Fruit fly (Drosophila melanogaster) whole organism, embryonic: Measurements from ENCODE around the gene BCAS2.

Source experiments
- Ada2b ChIP-seq: fragments of 200-800 bp; sonication (Bioruptor generic); IDR thresholded peaks from 2 replicates; pipeline ENCODE4 v1.3.6; 2022; ENCODE audit warnings: missing biosample characterization, missing genetic modification characterization
- Bdp1 ChIP-seq: fragments of 200-800 bp; sonication (Bioruptor generic); optimal IDR thresholded peaks from 3 replicates; lab custom pipeline; 2016; ENCODE audit warnings: missing biosample characterization, missing genetic modification characterization
- Blimp-1 ChIP-seq: fragments of 200-800 bp; sonication (Bioruptor generic); optimal IDR thresholded peaks from 3 replicates; lab custom pipeline; 2018; ENCODE audit warnings: missing biosample characterization, missing genetic modification characterization, mild to moderate bottlenecking, moderate library complexity, missing genetic modification reagents
- CG10654 ChIP-seq: fragments of 200-800 bp; sonication (Bioruptor generic); optimal IDR thresholded peaks from 2 replicates; lab custom pipeline; 2016; ENCODE audit warnings: missing biosample characterization, missing genetic modification characterization
- CG11560 ChIP-seq: fragments of 200-800 bp; sonication (Bioruptor generic); IDR thresholded peaks from 3 replicates; pipeline ENCODE4 v1.3.6; 2022; ENCODE audit warnings: missing biosample characterization, missing genetic modification characterization
- CG11723 ChIP-seq: fragments of 200-800 bp; sonication (Bioruptor generic); optimal IDR thresholded peaks from 2 replicates; lab custom pipeline; 2017; ENCODE audit warnings: missing biosample characterization, mild to moderate bottlenecking, missing genetic modification characterization
- CG12744 ChIP-seq: fragments of 200-800 bp; sonication (Bioruptor generic); optimal IDR thresholded peaks from 2 replicates; lab custom pipeline; 2016; ENCODE audit warnings: missing biosample characterization, missing genetic modification characterization
- CG14014 ChIP-seq: fragments of 200-800 bp; sonication (Bioruptor generic); IDR thresholded peaks from 2 replicates; pipeline ENCODE4 v1.3.6; 2022; ENCODE audit warnings: missing biosample characterization, missing genetic modification characterization
- CG17829 ChIP-seq: fragments of 200-800 bp; optimal IDR thresholded peaks from 2 replicates; lab custom pipeline; 2019; ENCODE audit warnings: missing biosample characterization, mild to moderate bottlenecking, missing genetic modification characterization, moderate library complexity
- CG2712 ChIP-seq: fragments of 200-800 bp; optimal IDR thresholded peaks from 3 replicates; lab custom pipeline; 2019; ENCODE audit warnings: missing biosample characterization, mild to moderate bottlenecking, missing genetic modification characterization, moderate library complexity
- CG32532 ChIP-seq: fragments of 200-800 bp; sonication (Bioruptor generic); IDR thresholded peaks from 2 replicates; pipeline ENCODE4 v1.3.6; 2022; ENCODE audit warnings: missing biosample characterization, missing genetic modification characterization
- CG42726 ChIP-seq: fragments of 200-800 bp; sonication (Bioruptor generic); IDR thresholded peaks from 2 replicates; pipeline ENCODE4 v1.3.6; 2022; ENCODE audit warnings: missing biosample characterization, missing genetic modification characterization; ENCODE audit not compliant: partially characterized antibody
- CG6272 ChIP-seq: fragments of 200-800 bp; sonication (Bioruptor generic); IDR thresholded peaks from 2 replicates; pipeline ENCODE4 v1.3.6; 2022; ENCODE audit warnings: missing biosample characterization, missing genetic modification characterization
- CG6689 ChIP-seq: fragments of 200-800 bp; sonication (Bioruptor generic); IDR thresholded peaks from 2 replicates; pipeline ENCODE4 v1.3.6; 2022; ENCODE audit warnings: missing biosample characterization, missing genetic modification characterization
- CG6854 ChIP-seq: fragments of 200-800 bp; sonication (Bioruptor generic); optimal IDR thresholded peaks from 3 replicates; lab custom pipeline; 2017; ENCODE audit warnings: missing biosample characterization, mild to moderate bottlenecking, missing genetic modification characterization
- CG7963 ChIP-seq: fragments of 200-800 bp; sonication (Bioruptor generic); IDR thresholded peaks from 3 replicates; pipeline ENCODE4 v1.3.6; 2022; ENCODE audit warnings: missing biosample characterization, missing genetic modification characterization; ENCODE audit not compliant: partially characterized antibody
- CG8290 ChIP-seq, 3 experiments: fragments of 200-800 bp; sonication (Bioruptor generic); optimal IDR thresholded peaks; 2 replicates each; lab custom pipeline; 2016 to 2019; ENCODE audit warnings: missing biosample characterization in 3 of 3, missing genetic modification characterization in 3 of 3, mild to moderate bottlenecking in 2 of 3, moderate library complexity in 1 of 3
- CG8765 ChIP-seq: fragments of 200-800 bp; sonication (Bioruptor generic); IDR thresholded peaks from 2 replicates; pipeline ENCODE4 v1.3.6; 2022; ENCODE audit warnings: missing biosample characterization, missing genetic modification characterization
- CG9215 ChIP-seq: fragments of 200-800 bp; sonication (Bioruptor generic); IDR thresholded peaks from 2 replicates; pipeline ENCODE4 v1.3.6; 2022; ENCODE audit warnings: missing biosample characterization, missing genetic modification characterization
- Elba2 ChIP-seq: fragments of 200-800 bp; sonication (Bioruptor generic); optimal IDR thresholded peaks from 3 replicates; lab custom pipeline; 2016; ENCODE audit warnings: missing biosample characterization, missing genetic modification characterization
- GATAe ChIP-seq: fragments of 200-800 bp; sonication (Bioruptor generic); conservative IDR thresholded peaks from 2 replicates; pipeline ENCODE4 v1.3.6; 2022; ENCODE audit warnings: missing biosample characterization, missing genetic modification characterization
- Hr39 ChIP-seq: fragments of >200 bp; optimal IDR thresholded peaks from 2 replicates; lab custom pipeline; 2017
- Mad ChIP-seq: fragments of 200-800 bp; sonication (Bioruptor generic); optimal IDR thresholded peaks from 2 replicates; lab custom pipeline; 2016; ENCODE audit warnings: missing biosample characterization, missing genetic modification characterization
- Oli ChIP-seq: fragments of 200-800 bp; sonication (Bioruptor generic); optimal IDR thresholded peaks from 2 replicates; lab custom pipeline; 2018; ENCODE audit warnings: missing biosample characterization, mild to moderate bottlenecking, missing genetic modification characterization, moderate library complexity
- Opbp ChIP-seq: fragments of 200-800 bp; sonication (Bioruptor generic); IDR thresholded peaks from 3 replicates; pipeline ENCODE4 v1.3.6; 2022; ENCODE audit warnings: missing biosample characterization, missing genetic modification characterization; ENCODE audit not compliant: partially characterized antibody
- Side ChIP-seq: fragments of 200-800 bp; sonication (Bioruptor generic); optimal IDR thresholded peaks from 2 replicates; lab custom pipeline; 2016; ENCODE audit warnings: missing biosample characterization, missing genetic modification characterization
- Xbp1 ChIP-seq: fragments of 200-800 bp; sonication (Bioruptor generic); optimal IDR thresholded peaks from 3 replicates; lab custom pipeline; 2016; ENCODE audit warnings: missing biosample characterization, mild to moderate bottlenecking, missing genetic modification characterization
- crol ChIP-seq: fragments of 200-800 bp; sonication (Bioruptor generic); IDR thresholded peaks from 2 replicates; pipeline ENCODE4 v1.3.6; 2022; ENCODE audit warnings: missing biosample characterization, missing genetic modification characterization
- danr ChIP-seq: fragments of 200-800 bp; sonication (Bioruptor generic); IDR thresholded peaks from 2 replicates; pipeline ENCODE4 v1.3.6; 2022; ENCODE audit warnings: missing biosample characterization, missing genetic modification characterization
- dimm ChIP-seq: fragments of 200-800 bp; sonication (Bioruptor generic); IDR thresholded peaks from 2 replicates; pipeline ENCODE4 v1.3.6; 2022; ENCODE audit warnings: missing biosample characterization, missing genetic modification characterization
- eve ChIP-seq, 2 experiments: fragments of >200 bp; optimal IDR thresholded peaks; 2 replicates each; lab custom pipeline; 2017; ENCODE audit warnings: missing biosample characterization in 2 of 2, missing genetic modification characterization in 2 of 2
- eyg ChIP-seq: fragments of 200-800 bp; sonication (Bioruptor generic); optimal IDR thresholded peaks from 3 replicates; lab custom pipeline; 2016; ENCODE audit warnings: missing biosample characterization, missing genetic modification characterization
- fd3F ChIP-seq: fragments of 200-800 bp; sonication (Bioruptor generic); optimal IDR thresholded peaks from 2 replicates; lab custom pipeline; 2018; ENCODE audit warnings: missing biosample characterization, mild to moderate bottlenecking, missing genetic modification characterization, moderate library complexity
- gcm ChIP-seq: fragments of 200-800 bp; sonication (Bioruptor generic); optimal IDR thresholded peaks from 2 replicates; lab custom pipeline; 2019; ENCODE audit warnings: missing biosample characterization, mild to moderate bottlenecking, missing genetic modification characterization, moderate library complexity
- gsb-n ChIP-seq: fragments of 200-800 bp; sonication (Bioruptor generic); optimal IDR thresholded peaks from 3 replicates; lab custom pipeline; 2018; ENCODE audit warnings: missing biosample characterization, mild to moderate bottlenecking, missing genetic modification characterization
- ken ChIP-seq: fragments of 200-800 bp; sonication (Bioruptor generic); IDR thresholded peaks from 3 replicates; pipeline ENCODE4 v1.3.6; 2022; ENCODE audit warnings: missing biosample characterization, missing genetic modification characterization
- lola ChIP-seq, 3 experiments: fragments of >200 bp in 2 of 3; fragments of 200-800 bp in 1 of 3; sonication (Bioruptor generic) in 1 of 3; optimal IDR thresholded peaks; 2 replicates each; lab custom pipeline; 2017 to 2019; ENCODE audit warnings: missing biosample characterization in 3 of 3, missing genetic modification characterization in 3 of 3, mild to moderate bottlenecking in 1 of 3, moderate library complexity in 1 of 3
- mirr ChIP-seq: fragments of 200-800 bp; sonication (Bioruptor generic); optimal IDR thresholded peaks from 3 replicates; lab custom pipeline; 2018; ENCODE audit warnings: missing biosample characterization, mild to moderate bottlenecking, missing genetic modification characterization
- otp ChIP-seq: fragments of 200-800 bp; sonication (Bioruptor generic); IDR thresholded peaks from 3 replicates; pipeline ENCODE4, ENCODE4 v1.3.6; 2022; ENCODE audit warnings: missing biosample characterization, missing genetic modification characterization
- pho ChIP-seq: fragments of 200-800 bp; sonication (Bioruptor generic); optimal IDR thresholded peaks from 2 replicates; lab custom pipeline; 2016; ENCODE audit warnings: missing biosample characterization, missing genetic modification characterization
- prd ChIP-seq, 3 experiments: fragments of >200 bp in 2 of 3; fragments of 200-800 bp in 1 of 3; sonication (Bioruptor generic) in 1 of 3; optimal IDR thresholded peaks in 2 of 3; IDR thresholded peaks in 1 of 3; 2 replicates in 2 of 3; 3 replicates in 1 of 3; pipeline versions ENCODE4 v1.3.6 to Lab custom; 2017 to 2022; ENCODE audit warnings: missing biosample characterization in 1 of 3, missing genetic modification characterization in 1 of 3
- ro ChIP-seq: fragments of 200-800 bp; sonication (Bioruptor generic); IDR thresholded peaks from 2 replicates; pipeline ENCODE4 v1.3.6; 2022; ENCODE audit warnings: missing biosample characterization, missing genetic modification characterization
- sim ChIP-seq: fragments of 200-800 bp; sonication (Bioruptor generic); IDR thresholded peaks from 2 replicates; pipeline ENCODE4 v1.3.6; 2022; ENCODE audit warnings: missing biosample characterization, missing genetic modification characterization
- sisA ChIP-seq: fragments of 200-800 bp; sonication (Bioruptor generic); IDR thresholded peaks from 2 replicates; pipeline ENCODE4 v1.3.6; 2022; ENCODE audit warnings: missing biosample characterization, missing genetic modification characterization
- sr ChIP-seq: fragments of 200-800 bp; sonication (Bioruptor generic); IDR thresholded peaks from 3 replicates; pipeline ENCODE4 v1.3.6; 2022; ENCODE audit warnings: missing biosample characterization, missing genetic modification characterization
- tin ChIP-seq: fragments of 200-800 bp; sonication (Bioruptor generic); optimal IDR thresholded peaks from 3 replicates; lab custom pipeline; 2016; ENCODE audit warnings: missing biosample characterization, missing genetic modification characterization
- trem ChIP-seq: fragments of 200-800 bp; optimal IDR thresholded peaks from 3 replicates; lab custom pipeline; 2019; ENCODE audit warnings: missing biosample characterization, mild to moderate bottlenecking, missing genetic modification characterization, moderate library complexity
- unc-4 ChIP-seq: fragments of 200-800 bp; sonication (Bioruptor generic); IDR thresholded peaks from 2 replicates; pipeline ENCODE4 v1.3.6; 2022; ENCODE audit warnings: missing biosample characterization, missing genetic modification characterization; ENCODE audit not compliant: partially characterized antibody
- wek ChIP-seq: fragments of 200-800 bp; sonication (Bioruptor generic); optimal IDR thresholded peaks from 3 replicates; lab custom pipeline; 2018; ENCODE audit warnings: missing biosample characterization, mild to moderate bottlenecking, missing genetic modification characterization, moderate library complexity

The BCAS2 gene

DNA sequence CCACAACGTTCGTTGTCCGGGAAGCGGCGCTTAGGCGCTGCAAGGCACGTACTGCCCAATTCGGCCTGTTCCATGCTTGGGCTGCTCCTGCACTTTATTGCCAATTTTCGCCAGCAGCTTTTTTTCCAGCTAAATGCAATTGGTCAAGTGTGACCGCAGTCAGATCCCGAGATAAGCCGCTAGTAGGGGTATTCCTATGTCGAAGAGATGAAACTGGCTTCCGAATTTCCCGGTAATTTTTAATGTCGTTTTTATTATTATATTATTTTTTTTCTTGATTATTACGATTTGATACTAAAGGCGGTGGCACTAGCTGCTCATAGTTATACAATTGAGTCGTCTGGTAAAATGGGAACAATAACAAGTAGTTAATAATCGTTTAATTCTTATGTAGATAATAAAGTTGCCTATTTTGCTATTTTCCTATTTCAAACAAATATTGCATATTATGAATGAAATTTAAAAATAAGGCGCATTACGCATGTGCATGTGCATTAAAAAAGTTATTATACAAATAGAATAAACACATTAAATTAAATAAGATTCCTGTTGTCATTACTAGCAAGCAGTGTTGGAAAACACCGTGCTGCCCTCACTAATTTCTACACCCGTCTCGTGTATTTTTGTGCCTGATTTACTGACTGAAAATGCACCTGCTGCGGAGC is 5.7 kb downstream of the BCAS2 start, which contains the start of the genes CG5003 and mRpS22 (continued):
- no peak for TF ChIP-seq Opbp (GFP tag; lab: Robert Waterston, UW)
- TF ChIP-seq danr (GFP tag; lab: Robert Waterston, UW) = 0 out of 2 replicates have a peak, but pooled peaks have one; percentile 26
- no peak for TF ChIP-seq eve (GFP tag; optimal IDR thresholded peaks at IDR 0.05; lab: Kevin White, UChicago)
- TF ChIP-seq CG42726 (GFP tag; lab: Robert Waterston, UW) = no peak
- TF ChIP-seq GATAe (GFP tag; lab: Robert Waterston, UW) = no peak
- no peak for TF ChIP-seq CG11560 (tag; lab: Robert Waterston, UW)
- TF ChIP-seq CG12744 = no peak
- TF ChIP-seq fd3F (GFP tag; lab: Kevin White, UChicago) = peak; percentile 35
- no peak for TF ChIP-seq CG14014
- TF ChIP-seq CG6689 (GFP tag; lab: Robert Waterston, UW) = peak; percentile 69
- 0 out of 2 replicates have a peak, but pooled peaks have one; percentile 7 for TF ChIP-seq ro (GFP tag; lab: Robert Waterston, UW)
- no peak for TF ChIP-seq ken (GFP tag; lab: Robert Waterston, UW)
- TF ChIP-seq tin (GFP tag; lab: Kevin White, UChicago) = peak; percentile 73
- no peak for TF ChIP-seq sim (GFP tag; lab: Robert Waterston, UW)
- peak; percentile 27 for TF ChIP-seq Mad (GFP tag; lab: Kevin White, UChicago)
- TF ChIP-seq CG7963 (GFP tag; lab: Robert Waterston, UW) = no peak
- peak; percentile 16 for TF ChIP-seq pho (GFP tag; lab: Kevin White, UChicago)
- TF ChIP-seq CG6272 (GFP tag; lab: Robert Waterston, UW) = 0 out of 2 replicates have a peak, but pooled peaks have one; percentile 2
- TF ChIP-seq eyg (GFP tag; lab: Kevin White, UChicago) = no peak
- peak; percentile 45 for TF ChIP-seq CG9215 (GFP tag; lab: Robert Waterston, UW)
- no peak for TF ChIP-seq otp
- TF ChIP-seq sr (GFP tag; lab: Robert Waterston, UW) = no peak
- TF ChIP-seq CG8290 (GFP tag; optimal IDR thresholded peaks at IDR 0.05; lab: Kevin White, UChicago) = no peak
- peak in 1 of 2 experiments; percentile 7 for TF ChIP-seq CG8290 (tag; optimal IDR thresholded peaks at IDR 0.05; lab: Kevin White, UChicago)
- peak; percentile 28 for TF ChIP-seq Oli
- TF ChIP-seq wek (GFP tag; lab: Kevin White, UChicago) = peak; percentile 94
- peak; percentile 13 for TF ChIP-seq Bdp1
- TF ChIP-seq Elba2 (GFP tag; lab: Kevin White, UChicago) = peak; percentile 66
- TF ChIP-seq Xbp1 (GFP tag; lab: Kevin White, UChicago) = peak; percentile 43
- TF ChIP-seq dimm = no peak
- TF ChIP-seq CG6854 (GFP tag; lab: Kevin White, UChicago) = no peak
- TF ChIP-seq CG11723 (GFP tag; lab: Kevin White, UChicago) = peak; percentile 45
- peak; percentile 45; the same call in 1 of the 2 replicates for TF ChIP-seq unc-4
- no peak for TF ChIP-seq prd (optimal IDR thresholded peaks at IDR 0.05; lab: Kevin White, UChicago)
- TF ChIP-seq prd (GFP tag; IDR thresholded peaks at IDR 0.05; lab: Robert Waterston, UW) = peak; percentile 51; the same call in 1 of the 3 replicates
- no peak for TF ChIP-seq crol (GFP tag; lab: Robert Waterston, UW)
- peak; percentile 67 for TF ChIP-seq CG17829
- peak; percentile 33 for TF ChIP-seq CG10654
- TF ChIP-seq CG2712 = peak; percentile 69
- TF ChIP-seq lola (GFP tag; optimal IDR thresholded peaks at IDR 0.05; lab: Kevin White, UChicago) = peak in 1 of 3 experiments; percentile 60
- peak; percentile 54 for TF ChIP-seq gsb-n
- peak; percentile 11 for TF ChIP-seq trem (tag; lab: Kevin White, UChicago)
- TF ChIP-seq Hr39 (lab: Kevin White, UChicago) = no peak
- TF ChIP-seq CG32532 (GFP tag; lab: Robert Waterston, UW) = peak; percentile 52
- TF ChIP-seq CG8765 (GFP tag; lab: Robert Waterston, UW) = 0 out of 2 replicates have a peak, but pooled peaks have one; percentile 5
- TF ChIP-seq mirr = peak; percentile 3
- no peak for TF ChIP-seq Side (GFP tag; lab: Kevin White, UChicago)
- TF ChIP-seq gcm (GFP tag; lab: Kevin White, UChicago) = no peak
- no peak for TF ChIP-seq Blimp-1
- peak; percentile 12; the same call in 1 of the 2 replicates for TF ChIP-seq Ada2b (GFP tag; lab: Robert Waterston, UW)
- no peak for TF ChIP-seq sisA (GFP tag; lab: Robert Waterston, UW)
